Worm (Caenorhabditis elegans) whole organism, L3 larva: ENCODE data around the gene bbs-2.

Experiments used
- R02D3.7 ChIP-seq: fragments of 150-350 bp; optimal IDR thresholded peaks from 2 replicates; lab custom pipeline; 2014; ENCODE audit warnings: missing biosample characterization, missing genetic modification characterization
- ZK546.5 ChIP-seq: sonication (generic microtip); optimal IDR thresholded peaks from 2 replicates; lab custom pipeline; 2017; ENCODE audit warnings: missing biosample characterization, missing genetic modification characterization
- aly-2 ChIP-seq: fragments of 150-350 bp; optimal IDR thresholded peaks from 2 replicates; lab custom pipeline; 2014; ENCODE audit warnings: missing biosample characterization, missing genetic modification characterization
- ama-1 ChIP-seq: fragments of 150-350 bp; optimal IDR thresholded peaks from 2 replicates; lab custom pipeline; 2018
- ceh-16 ChIP-seq: sonication (generic microtip); optimal IDR thresholded peaks from 2 replicates; lab custom pipeline; 2017; ENCODE audit warnings: missing biosample characterization, missing genetic modification characterization
- ceh-28 ChIP-seq: fragments of 150-350 bp; optimal IDR thresholded peaks from 2 replicates; lab custom pipeline; 2014; ENCODE audit warnings: missing biosample characterization, missing genetic modification reagents, missing genetic modification characterization
- ceh-82 ChIP-seq: fragments of 150-350 bp; optimal IDR thresholded peaks from 2 replicates; lab custom pipeline; 2014; ENCODE audit warnings: missing biosample characterization, missing genetic modification characterization
- ceh-9 ChIP-seq: sonication (generic microtip); optimal IDR thresholded peaks from 2 replicates; lab custom pipeline; 2018; ENCODE audit warnings: missing biosample characterization, missing genetic modification characterization
- daf-12 ChIP-seq: fragments of 150-350 bp; optimal IDR thresholded peaks from 2 replicates; lab custom pipeline; 2014; ENCODE audit warnings: missing biosample characterization, missing genetic modification reagents, missing genetic modification characterization
- egl-27 ChIP-seq: sonication (generic microtip); optimal IDR thresholded peaks from 4 replicates; lab custom pipeline; 2017; ENCODE audit warnings: missing biosample characterization, missing genetic modification reagents, missing genetic modification characterization
- egl-5 ChIP-seq: fragments of 150-350 bp; optimal IDR thresholded peaks from 2 replicates; lab custom pipeline; 2017; ENCODE audit warnings: missing biosample characterization, missing genetic modification reagents, missing genetic modification characterization, inconsistent platforms
- elt-1 ChIP-seq: fragments of 150-350 bp; optimal IDR thresholded peaks from 2 replicates; lab custom pipeline; 2014; ENCODE audit warnings: missing biosample characterization, missing genetic modification characterization
- elt-2 ChIP-seq: sonication (generic microtip); optimal IDR thresholded peaks from 2 replicates; lab custom pipeline; 2016; ENCODE audit warnings: missing genetic modification reagents, mild to moderate bottlenecking, missing genetic modification characterization, missing compliant biosample characterization
- elt-3 ChIP-seq, 3 experiments: fragments of 150-350 bp in 1 of 3; sonication (generic microtip) in 2 of 3; optimal IDR thresholded peaks; 2 replicates in 2 of 3; 4 replicates in 1 of 3; lab custom pipeline; 2014 to 2017; ENCODE audit warnings: missing biosample characterization in 3 of 3, missing genetic modification characterization in 3 of 3
- eor-1 ChIP-seq, 2 experiments: fragments of 150-350 bp; optimal IDR thresholded peaks; 2 replicates each; lab custom pipeline; 2014 to 2018; ENCODE audit warnings: missing biosample characterization in 2 of 2, missing genetic modification characterization in 2 of 2
- fkh-10 ChIP-seq: sonication (generic microtip); optimal IDR thresholded peaks from 2 replicates; lab custom pipeline; 2017; ENCODE audit warnings: missing biosample characterization, missing genetic modification reagents, missing genetic modification characterization
- fkh-2 ChIP-seq: fragments of 150-350 bp; optimal IDR thresholded peaks from 2 replicates; lab custom pipeline; 2014; ENCODE audit warnings: missing biosample characterization, missing genetic modification reagents, missing genetic modification characterization
- hmg-11 ChIP-seq: sonication (generic microtip); optimal IDR thresholded peaks from 2 replicates; lab custom pipeline; 2016; ENCODE audit warnings: missing genetic modification characterization, missing compliant biosample characterization
- jun-1 ChIP-seq: fragments of 150-350 bp; optimal IDR thresholded peaks from 2 replicates; lab custom pipeline; 2014; ENCODE audit warnings: missing biosample characterization, missing genetic modification reagents, missing genetic modification characterization
- lin-15B ChIP-seq: fragments of 150-350 bp; optimal IDR thresholded peaks from 2 replicates; lab custom pipeline; 2014; ENCODE audit warnings: missing biosample characterization, missing genetic modification characterization
- lin-39 ChIP-seq: fragments of 150-350 bp; optimal IDR thresholded peaks from 2 replicates; lab custom pipeline; 2018; ENCODE audit warnings: missing biosample characterization, missing genetic modification reagents, missing genetic modification characterization
- lsy-12 ChIP-seq: sonication (generic microtip); optimal IDR thresholded peaks from 2 replicates; lab custom pipeline; 2016; ENCODE audit warnings: mild to moderate bottlenecking, missing genetic modification characterization, missing compliant biosample characterization
- mdl-1 ChIP-seq: fragments of 150-350 bp; optimal IDR thresholded peaks from 2 replicates; lab custom pipeline; 2014; ENCODE audit warnings: missing biosample characterization, missing genetic modification characterization
- mml-1 ChIP-seq: fragments of 150-350 bp; sonication (generic microtip); optimal IDR thresholded peaks from 3 replicates; lab custom pipeline; 2014; ENCODE audit warnings: missing biosample characterization, missing genetic modification characterization
- nfya-1 ChIP-seq: sonication (generic microtip); optimal IDR thresholded peaks from 2 replicates; lab custom pipeline; 2017; ENCODE audit warnings: missing genetic modification characterization, mild to moderate bottlenecking, missing compliant biosample characterization, antibody characterized with exemption, moderate library complexity; ENCODE audit not compliant: insufficient read depth
- nhr-11 ChIP-seq: fragments of 150-350 bp; optimal IDR thresholded peaks from 2 replicates; lab custom pipeline; 2014; ENCODE audit warnings: missing biosample characterization, missing genetic modification characterization
- nhr-12 ChIP-seq: fragments of 150-350 bp; optimal IDR thresholded peaks from 2 replicates; lab custom pipeline; 2014; ENCODE audit warnings: missing biosample characterization, missing genetic modification characterization
- nhr-23 ChIP-seq: fragments of 150-350 bp; optimal IDR thresholded peaks from 2 replicates; lab custom pipeline; 2014; ENCODE audit warnings: missing biosample characterization, missing genetic modification reagents, missing genetic modification characterization
- nhr-237 ChIP-seq: fragments of 150-350 bp; optimal IDR thresholded peaks from 2 replicates; lab custom pipeline; 2014; ENCODE audit warnings: missing biosample characterization, missing genetic modification characterization
- nhr-25 ChIP-seq: sonication (generic microtip); optimal IDR thresholded peaks from 2 replicates; lab custom pipeline; 2017; ENCODE audit warnings: missing biosample characterization, missing genetic modification characterization
- nhr-28 ChIP-seq: fragments of 150-350 bp; optimal IDR thresholded peaks from 2 replicates; lab custom pipeline; 2014; ENCODE audit warnings: missing biosample characterization, missing genetic modification characterization
- nhr-43 ChIP-seq: sonication (generic microtip); optimal IDR thresholded peaks from 2 replicates; lab custom pipeline; 2016; ENCODE audit warnings: mild to moderate bottlenecking, missing genetic modification characterization, missing compliant biosample characterization; ENCODE audit not compliant: poor library complexity, severe bottlenecking
- nhr-76 ChIP-seq: fragments of 150-350 bp; sonication (generic microtip); optimal IDR thresholded peaks from 5 replicates; lab custom pipeline; 2014; ENCODE audit warnings: missing biosample characterization, missing genetic modification characterization
- nhr-77 ChIP-seq: fragments of 150-350 bp; optimal IDR thresholded peaks from 2 replicates; lab custom pipeline; 2014; ENCODE audit warnings: missing biosample characterization, missing genetic modification characterization
- pha-4 ChIP-seq: fragments of 150-350 bp; optimal IDR thresholded peaks from 2 replicates; lab custom pipeline; 2014; ENCODE audit warnings: missing biosample characterization, missing genetic modification reagents, missing genetic modification characterization
- pqm-1 ChIP-seq: fragments of 150-350 bp; optimal IDR thresholded peaks from 2 replicates; lab custom pipeline; 2017; ENCODE audit warnings: missing biosample characterization, missing genetic modification characterization, inconsistent platforms
- sea-2 ChIP-seq: fragments of 150-350 bp; sonication (generic microtip); optimal IDR thresholded peaks from 4 replicates; lab custom pipeline; 2014; ENCODE audit warnings: missing biosample characterization, missing genetic modification reagents, missing genetic modification characterization
- snpc-4 ChIP-seq: fragments of 150-350 bp; optimal IDR thresholded peaks from 2 replicates; lab custom pipeline; 2014; ENCODE audit warnings: missing biosample characterization, missing genetic modification characterization
- tbx-2 ChIP-seq: sonication (generic microtip); optimal IDR thresholded peaks from 2 replicates; lab custom pipeline; 2016; ENCODE audit warnings: mild to moderate bottlenecking, missing genetic modification characterization, missing compliant biosample characterization
- unc-39 ChIP-seq: sonication (generic microtip); optimal IDR thresholded peaks from 4 replicates; lab custom pipeline; 2017; ENCODE audit warnings: missing biosample characterization, missing genetic modification characterization
- unc-62 ChIP-seq: fragments of 150-350 bp; sonication (generic microtip); optimal IDR thresholded peaks from 4 replicates; lab custom pipeline; 2014; ENCODE audit warnings: missing biosample characterization, missing genetic modification reagents, missing genetic modification characterization
- zag-1 ChIP-seq: fragments of 150-350 bp; optimal IDR thresholded peaks from 2 replicates; lab custom pipeline; 2014; ENCODE audit warnings: missing biosample characterization, missing genetic modification characterization
- ztf-11 ChIP-seq: fragments of 150-350 bp; optimal IDR thresholded peaks from 2 replicates; lab custom pipeline; 2014; ENCODE audit warnings: missing biosample characterization, missing genetic modification characterization
- ztf-4 ChIP-seq: fragments of 150-350 bp; optimal IDR thresholded peaks from 2 replicates; lab custom pipeline; 2014; ENCODE audit warnings: missing biosample characterization, missing genetic modification characterization

The bbs-2 gene

DNA sequence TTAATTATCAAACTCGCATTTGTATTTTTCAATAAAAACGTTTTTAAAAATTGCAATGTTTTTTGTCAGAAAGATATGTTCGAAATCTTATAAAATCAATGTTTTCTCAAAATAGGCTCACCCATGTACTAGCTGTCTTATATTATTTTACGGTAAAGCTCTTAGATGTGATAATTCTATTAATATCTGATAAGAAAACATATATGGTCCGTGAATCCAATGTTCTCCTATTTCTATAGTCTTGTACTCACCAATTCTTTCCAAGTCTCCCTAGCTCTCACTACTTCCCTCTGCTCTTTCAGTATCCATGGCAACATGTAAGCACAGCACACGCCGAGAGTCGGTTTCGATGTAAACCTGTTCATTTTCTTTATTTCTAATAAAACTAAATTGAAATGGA, at the start of gene bbs-2:
Gene bbs-2, plus strand, starts transcription at position 301 of the 400 bp plus-strand sequence.
- TF ChIP-seq tbx-2 (no peak), fkh-2 (tag; lab: Kevin White, UChicago) (no peak), sea-2 (no peak), pqm-1 (tag; lab: Kevin White, UChicago) (no peak)

DNA sequence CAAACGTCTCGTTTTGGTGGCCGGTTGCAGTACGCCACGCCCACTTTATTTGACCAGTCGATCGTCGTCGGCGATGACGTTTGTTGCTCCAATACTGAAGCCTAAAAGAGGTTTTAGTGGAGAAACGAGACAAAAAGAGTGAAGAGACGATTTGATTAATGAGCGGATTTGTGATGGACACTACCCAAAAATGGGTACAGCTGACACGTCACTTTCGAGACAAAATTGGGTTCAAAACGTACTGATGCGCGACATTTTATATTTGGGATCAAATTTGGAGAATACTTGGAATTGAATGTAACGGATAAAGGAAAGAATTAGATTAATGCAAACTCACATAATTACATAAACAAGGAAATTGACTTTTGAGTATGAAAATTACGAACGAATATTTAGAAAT, 36.4 kb upstream of the bbs-2 start, which contains the start of gene ilys-4:
Gene ilys-4, minus strand, starts transcription at position 101 of the 400 bp plus-strand sequence.
- TF ChIP-seq elt-1 = no peak
- no peak for TF ChIP-seq unc-39 (tag; lab: Kevin White, UChicago)
- TF ChIP-seq lin-39 = peak; percentile 62
- TF ChIP-seq, all 47 proteins: peak for 1

DNA sequence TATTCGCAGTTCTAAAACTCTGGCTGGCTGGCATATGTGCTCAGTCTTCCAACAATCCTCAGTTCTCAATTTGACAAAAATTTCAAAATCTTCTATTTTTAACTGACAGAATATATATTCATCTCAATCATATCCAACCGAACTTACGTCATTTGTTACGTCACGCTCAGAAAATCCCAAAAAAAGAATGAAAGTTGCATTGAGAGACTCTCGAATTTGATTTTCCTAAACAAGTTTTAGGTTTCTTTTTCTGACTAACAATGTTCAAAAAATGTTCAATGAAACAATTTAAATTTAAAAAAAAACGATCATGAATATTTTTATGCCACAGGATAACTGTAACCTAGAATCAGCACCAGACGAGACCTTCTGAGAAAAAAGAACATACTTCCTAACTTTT, 35.9 kb upstream of the bbs-2 start:
- TF ChIP-seq nhr-237 (tag; lab: Kevin White, UChicago) (no peak), fkh-10 (GFP tag; lab: Kevin White, UChicago) (peak; percentile 74)

DNA sequence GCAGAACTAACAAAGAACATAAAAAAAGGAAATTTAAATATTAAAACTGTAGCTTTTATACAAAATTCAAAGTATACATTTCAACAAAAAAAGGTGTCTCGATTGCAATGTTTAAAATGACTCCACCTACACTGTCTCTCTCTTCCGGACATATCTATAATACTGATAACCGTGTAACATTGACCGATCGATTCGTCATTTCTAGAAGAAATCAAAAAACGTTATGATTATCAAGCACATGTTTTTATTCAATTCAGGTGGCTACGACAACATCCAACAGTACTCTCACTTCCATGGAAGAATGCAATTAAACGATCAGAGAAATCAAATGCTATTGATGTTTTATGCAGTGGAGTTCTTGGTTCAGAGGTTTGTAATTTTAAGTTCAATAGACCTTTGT, 35.3 kb upstream of the bbs-2 start:
- TF ChIP-seq elt-2 = peak; percentile 79
- no peak for TF ChIP-seq mdl-1 (tag; lab: Kevin White, UChicago)
- TF ChIP-seq ceh-9 (tag; lab: Kevin White, UChicago) = no peak
- no peak for TF ChIP-seq nhr-76 (tag; lab: Kevin White, UChicago)
- no peak for TF ChIP-seq elt-1
- peak; percentile 42 for TF ChIP-seq pha-4
- no peak for TF ChIP-seq sea-2
- no peak for TF ChIP-seq egl-5 (tag; lab: Kevin White, UChicago)
- peak; percentile 75 for TF ChIP-seq pqm-1 (tag; lab: Kevin White, UChicago)

DNA sequence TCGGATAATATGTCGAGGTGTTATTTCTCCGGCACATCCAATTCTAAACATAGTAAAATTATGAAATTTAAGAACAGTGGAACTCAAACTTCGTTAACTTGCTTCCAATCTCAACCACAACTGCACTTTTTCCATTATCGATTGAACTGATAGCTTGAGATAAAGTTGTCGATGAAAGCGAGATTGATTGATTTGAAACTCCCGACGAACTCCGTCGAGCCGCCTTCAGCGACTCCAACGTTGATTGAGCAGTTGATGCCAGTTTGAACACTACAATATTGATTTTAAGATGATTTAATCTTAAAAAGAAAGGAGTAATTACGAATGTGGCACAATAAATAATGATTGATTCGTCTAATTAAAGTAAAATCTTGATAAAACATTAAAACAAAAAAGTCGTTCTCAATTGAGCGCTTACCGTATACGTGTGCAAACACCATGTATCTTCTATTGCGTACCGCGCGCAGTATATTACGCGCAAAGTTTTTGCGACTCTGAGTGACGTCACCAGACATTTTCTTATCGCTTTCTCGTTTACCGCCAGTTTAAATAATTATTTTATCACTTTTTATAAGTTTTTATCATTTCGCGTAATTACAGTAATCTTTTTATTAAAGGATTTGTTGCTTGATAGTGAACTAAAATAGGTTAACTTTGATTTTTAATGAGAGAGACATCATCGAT, 31.5 kb upstream of the bbs-2 start, which contains the start of gene arp-11:
Gene arp-11, minus strand, starts transcription at position 51 of the 684 bp plus-strand sequence.
- no peak for TF ChIP-seq nhr-28 (tag; lab: Kevin White, UChicago)
- TF ChIP-seq elt-3 (tag; optimal IDR thresholded peaks at IDR 0.05; lab: Kevin White, UChicago) = no peak
- TF ChIP-seq nhr-11 (tag; lab: Kevin White, UChicago) = no peak
- TF ChIP-seq ceh-28 (tag; lab: Kevin White, UChicago) = no peak
- peak; percentile 96 for TF ChIP-seq elt-2
- TF ChIP-seq ceh-82 (tag; lab: Kevin White, UChicago) = no peak
- TF ChIP-seq zag-1 (tag; lab: Kevin White, UChicago) = no peak
- no peak for TF ChIP-seq mml-1 (tag; lab: Kevin White, UChicago)
- TF ChIP-seq nhr-25 (tag; lab: Kevin White, UChicago) = peak; percentile 75
- TF ChIP-seq nhr-76 (tag; lab: Kevin White, UChicago) = no peak
- TF ChIP-seq ZK546.5 (tag; lab: Kevin White, UChicago) = no peak
- TF ChIP-seq ama-1 (lab: Kevin White, UChicago) = no peak
- no peak for TF ChIP-seq ztf-11
- no peak for TF ChIP-seq unc-62 (GFP tag; lab: Kevin White, UChicago)
- peak; percentile 70 for TF ChIP-seq lin-15B (tag; lab: Kevin White, UChicago)
- no peak for TF ChIP-seq egl-27 (tag; lab: Kevin White, UChicago)
- peak; percentile 90 for TF ChIP-seq nfya-1 (tag; lab: Kevin White, UChicago)
- TF ChIP-seq sea-2 = no peak
- no peak for TF ChIP-seq nhr-77 (tag; lab: Kevin White, UChicago)
- no peak for TF ChIP-seq fkh-10 (GFP tag; lab: Kevin White, UChicago)
- TF ChIP-seq ztf-4 = no peak
- TF ChIP-seq snpc-4 (tag; lab: Kevin White, UChicago) = peak; percentile 53
- TF ChIP-seq egl-5 (tag; lab: Kevin White, UChicago) = peak; percentile 61
- TF ChIP-seq ceh-9 (tag; lab: Kevin White, UChicago) = no peak
- TF ChIP-seq lsy-12 (tag; lab: Kevin White, UChicago) = peak; percentile 54
- no peak for TF ChIP-seq elt-1
- TF ChIP-seq mdl-1 (tag; lab: Kevin White, UChicago) = no peak
- TF ChIP-seq eor-1 (tag; optimal IDR thresholded peaks at IDR 0.05; lab: Kevin White, UChicago) = no peak
- TF ChIP-seq nhr-43 (tag; lab: Kevin White, UChicago) = peak; percentile 11
- peak; percentile 49 for TF ChIP-seq hmg-11 (tag; lab: Kevin White, UChicago)
- peak; percentile 15 for TF ChIP-seq lin-39
- no peak for TF ChIP-seq fkh-2 (tag; lab: Kevin White, UChicago)
- no peak for TF ChIP-seq nhr-12 (tag; lab: Kevin White, UChicago)
- TF ChIP-seq R02D3.7 = no peak
- TF ChIP-seq daf-12 (tag; lab: Kevin White, UChicago) = no peak
- TF ChIP-seq aly-2 = no peak
- TF ChIP-seq jun-1 (tag; lab: Kevin White, UChicago) = peak; percentile 69
- no peak for TF ChIP-seq ceh-16 (tag; lab: Kevin White, UChicago)
- peak; percentile 71 for TF ChIP-seq nhr-23 (tag; lab: Kevin White, UChicago)
- TF ChIP-seq tbx-2 = no peak
